Fruit fly (Drosophila melanogaster): ENCODE data around the gene Ptth.
A peak's percentile ranks its signal among the peaks of the same experiment; 100 is the strongest.

Ptth gene

dm6 chr2L:608143-608542, 31.4 kb upstream of the Ptth start (continued):
- peak; percentile 36 for TF ChIP-seq net (GFP tag; optimal IDR thresholded peaks at IDR 0.05)
- TF ChIP-seq Met (GFP tag; optimal IDR thresholded peaks at IDR 0.05): peak; percentile 4
- peak; percentile 54 for TF ChIP-seq CG16779 (tag; optimal IDR thresholded peaks at IDR 0.05)
- TF ChIP-seq salr (GFP tag; optimal IDR thresholded peaks at IDR 0.05): peak; percentile 51 to 63
- peak; percentile 70 for TF ChIP-seq Sox14 (GFP tag; optimal IDR thresholded peaks at IDR 0.05)
- peak; percentile 73 for TF ChIP-seq Ets96B (tag; optimal IDR thresholded peaks at IDR 0.05)

DNA sequence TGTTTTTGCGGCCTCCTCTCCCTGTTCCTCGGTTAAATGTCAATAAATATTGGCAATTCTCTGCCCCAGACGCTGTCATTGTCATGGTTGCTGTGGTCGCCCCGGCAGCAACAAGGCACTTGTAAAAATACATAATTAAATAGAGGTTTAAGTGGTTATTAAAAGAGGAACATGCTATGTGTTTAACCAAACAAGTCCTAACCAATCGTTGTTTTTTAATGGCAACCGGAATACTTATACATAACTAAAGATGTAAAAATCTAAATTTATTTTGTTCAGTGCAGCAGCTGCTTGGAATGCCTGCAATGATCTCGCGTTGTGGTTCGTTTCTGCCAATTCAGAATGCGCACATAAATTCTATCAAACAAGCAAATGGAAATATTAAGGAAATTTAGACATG, 30.3 kb upstream of the Ptth start:
- TF ChIP-seq topi (GFP tag; optimal IDR thresholded peaks at IDR 0.05) (peak; percentile 42), CG16779 (tag; optimal IDR thresholded peaks at IDR 0.05) (no peak), Eip78C (GFP tag) (peak; percentile 89), Met (GFP tag; optimal IDR thresholded peaks at IDR 0.05) (peak; percentile 15), acj6 (GFP tag; optimal IDR thresholded peaks at IDR 0.05) (peak; percentile 4), CG10669 (GFP tag; optimal IDR thresholded peaks at IDR 0.05) (peak; percentile 13), OdsH (GFP tag; optimal IDR thresholded peaks at IDR 0.05) (peak; percentile 19), CG9139 (GFP tag; optimal IDR thresholded peaks at IDR 0.05) (no peak), esn (GFP tag; optimal IDR thresholded peaks at IDR 0.05) (peak; percentile 36), CG6808 (GFP tag; optimal IDR thresholded peaks at IDR 0.05) (peak; percentile 23), Ets96B (tag; optimal IDR thresholded peaks at IDR 0.05) (peak; percentile 53), svp (GFP tag) (peak; percentile 76), CG6854 (GFP tag; optimal IDR thresholded peaks at IDR 0.05) (no peak), CG11762 (GFP tag; optimal IDR thresholded peaks at IDR 0.05; ENCODE audit: insufficient read depth) (no peak), Hr39 (GFP tag; optimal IDR thresholded peaks at IDR 0.05) (peak; percentile 17), CG32006 (GFP tag; optimal IDR thresholded peaks at IDR 0.05) (peak; percentile 39), CG31627 (GFP tag; optimal IDR thresholded peaks at IDR 0.05) (peak; percentile 13), CG8319 (GFP tag; optimal IDR thresholded peaks at IDR 0.05) (no peak), Sox102F (GFP tag; optimal IDR thresholded peaks at IDR 0.05) (peak; percentile 10), CG34406 (GFP tag; optimal IDR thresholded peaks at IDR 0.05) (peak; percentile 13), net (GFP tag; optimal IDR thresholded peaks at IDR 0.05) (peak; percentile 4), CG10631 (GFP tag; optimal IDR thresholded peaks at IDR 0.05) (peak; percentile 12), fkh (GFP tag; optimal IDR thresholded peaks at IDR 0.05) (no peak), spab (GFP tag; optimal IDR thresholded peaks at IDR 0.05) (peak; percentile 26), CG1621 (tag; optimal IDR thresholded peaks at IDR 0.05) (peak; percentile 19), lz (GFP tag; optimal IDR thresholded peaks at IDR 0.05) (peak; percentile 8), Blimp-1 (GFP tag; optimal IDR thresholded peaks at IDR 0.05) (no peak), achi (GFP tag; optimal IDR thresholded peaks at IDR 0.05) (peak; percentile 50), dsx (GFP tag; optimal IDR thresholded peaks at IDR 0.05; ENCODE audit: poor library complexity, severe bottlenecking) (peak; percentile 54), CG3032 (tag; optimal IDR thresholded peaks at IDR 0.05) (peak; percentile 27), fd59A (GFP tag; optimal IDR thresholded peaks at IDR 0.05) (no peak), CG11902 (GFP tag; optimal IDR thresholded peaks at IDR 0.05) (no peak), cyc (GFP tag; optimal IDR thresholded peaks at IDR 0.05) (peak; percentile 6), vri (GFP tag; optimal IDR thresholded peaks at IDR 0.05) (peak; percentile 4), CG3919 (GFP tag; optimal IDR thresholded peaks at IDR 0.05) (peak; percentile 28), CG6792 (GFP tag; optimal IDR thresholded peaks at IDR 0.05) (peak; percentile 23), Eip93F (GFP tag; optimal IDR thresholded peaks at IDR 0.05) (no peak), fd85E (GFP tag; optimal IDR thresholded peaks at IDR 0.05) (no peak), CG7368 (GFP tag; optimal IDR thresholded peaks at IDR 0.05) (no peak), eg (GFP tag; IDR thresholded peaks at IDR 0.05) (0 out of 3 replicates have a peak, but pooled peaks have one; percentile 32), ss (GFP tag; optimal IDR thresholded peaks at IDR 0.05) (peak in 1 of 2 experiments; percentile 22), Smox (GFP tag; optimal IDR thresholded peaks at IDR 0.05) (peak; percentile 41), salr (GFP tag; optimal IDR thresholded peaks at IDR 0.05) (peak in 1 of 2 experiments; percentile 12), Sox14 (GFP tag; optimal IDR thresholded peaks at IDR 0.05) (peak; percentile 31), CG6163 (GFP tag; IDR thresholded peaks at IDR 0.05) (peak; percentile 72), CG15336 (GFP tag; IDR thresholded peaks at IDR 0.05) (no peak), Hr4 (GFP tag; optimal IDR thresholded peaks at IDR 0.05) (no peak), pdm3 (GFP tag; optimal IDR thresholded peaks at IDR 0.05) (peak; percentile 34), Eip75B (GFP tag; optimal IDR thresholded peaks at IDR 0.05) (peak; percentile 34)
